Fruit fly (Drosophila melanogaster) whole organism, embryonic: ENCODE data around the gene CG7650.

Experiments used
- Atf6 ChIP-seq: fragments of 200-800 bp; sonication (Bioruptor generic); IDR thresholded peaks from 2 replicates; pipeline ENCODE4 v1.3.6; 2022; ENCODE audit warnings: missing biosample characterization, missing genetic modification characterization
- Awh ChIP-seq: fragments of 200-800 bp; sonication (Bioruptor generic); IDR thresholded peaks from 2 replicates; pipeline ENCODE4, ENCODE4 v1.3.6; 2022; ENCODE audit warnings: missing biosample characterization, missing genetic modification characterization
- Bdp1 ChIP-seq: fragments of 200-800 bp; sonication (Bioruptor generic); optimal IDR thresholded peaks from 3 replicates; lab custom pipeline; 2016; ENCODE audit warnings: missing biosample characterization, missing genetic modification characterization
- CG10321 ChIP-seq: fragments of 200-800 bp; sonication (Bioruptor generic); IDR thresholded peaks from 2 replicates; pipeline ENCODE4 v1.3.6; 2022; ENCODE audit warnings: missing biosample characterization, missing genetic modification characterization
- CG10543 ChIP-seq: fragments of 200-800 bp; sonication (Bioruptor generic); optimal IDR thresholded peaks from 3 replicates; lab custom pipeline; 2017; ENCODE audit warnings: missing biosample characterization, mild to moderate bottlenecking, missing genetic modification characterization, moderate library complexity
- CG11093 ChIP-seq: fragments of 200-800 bp; sonication (Bioruptor generic); IDR thresholded peaks from 3 replicates; pipeline ENCODE4 v1.3.6; 2022; ENCODE audit warnings: missing biosample characterization, missing genetic modification characterization
- CG12155 ChIP-seq: fragments of 200-800 bp; sonication (Bioruptor generic); optimal IDR thresholded peaks from 3 replicates; lab custom pipeline; 2016; ENCODE audit warnings: missing biosample characterization, missing genetic modification characterization
- CG15514 ChIP-seq: fragments of 200-800 bp; sonication (Bioruptor generic); optimal IDR thresholded peaks from 3 replicates; lab custom pipeline; 2017; ENCODE audit warnings: missing biosample characterization, missing genetic modification characterization, mild to moderate bottlenecking, moderate library complexity, missing genetic modification reagents
- CG16813 ChIP-seq: fragments of 200-800 bp; sonication (Bioruptor generic); IDR thresholded peaks from 3 replicates; pipeline ENCODE4 v1.3.6; 2022; ENCODE audit warnings: missing biosample characterization, missing genetic modification characterization; ENCODE audit not compliant: partially characterized antibody
- CG17361 ChIP-seq: fragments of 200-800 bp; sonication (Bioruptor generic); IDR thresholded peaks from 3 replicates; pipeline ENCODE4 v1.3.6; 2022; ENCODE audit warnings: missing biosample characterization, missing genetic modification characterization
- CG18476 ChIP-seq: fragments of 200-800 bp; sonication (Bioruptor generic); optimal IDR thresholded peaks from 2 replicates; lab custom pipeline; 2016; ENCODE audit warnings: missing biosample characterization, mild to moderate bottlenecking, missing genetic modification characterization
- CG2712 ChIP-seq: fragments of 200-800 bp; optimal IDR thresholded peaks from 3 replicates; lab custom pipeline; 2019; ENCODE audit warnings: missing biosample characterization, mild to moderate bottlenecking, missing genetic modification characterization, moderate library complexity
- CG34376 ChIP-seq: fragments of 200-800 bp; sonication (Bioruptor generic); optimal IDR thresholded peaks from 2 replicates; lab custom pipeline; 2018; ENCODE audit warnings: missing biosample characterization, mild to moderate bottlenecking, missing genetic modification characterization
- CG4328 ChIP-seq: fragments of 200-800 bp; sonication (Bioruptor generic); optimal IDR thresholded peaks from 3 replicates; lab custom pipeline; 2017; ENCODE audit warnings: missing biosample characterization, missing genetic modification reagents, missing genetic modification characterization
- CG4820 ChIP-seq: fragments of 200-800 bp; sonication (Bioruptor generic); optimal IDR thresholded peaks from 3 replicates; lab custom pipeline; 2016; ENCODE audit warnings: missing biosample characterization, missing genetic modification characterization
- CG6254 ChIP-seq: fragments of 200-800 bp; sonication (Bioruptor generic); optimal IDR thresholded peaks from 3 replicates; lab custom pipeline; 2017; ENCODE audit warnings: mild to moderate bottlenecking, missing biosample characterization, missing genetic modification reagents, missing genetic modification characterization
- CG9437 ChIP-seq: fragments of 200-800 bp; sonication (Bioruptor generic); optimal IDR thresholded peaks from 2 replicates; lab custom pipeline; 2018; ENCODE audit warnings: missing biosample characterization, mild to moderate bottlenecking, missing genetic modification characterization
- Doc2 ChIP-seq: fragments of 200-800 bp; sonication (Bioruptor generic); IDR thresholded peaks from 2 replicates; pipeline ENCODE4 v1.3.6; 2022; ENCODE audit warnings: missing biosample characterization, missing genetic modification characterization
- Drgx ChIP-seq: fragments of 200-800 bp; sonication (Bioruptor generic); IDR thresholded peaks from 2 replicates; pipeline ENCODE4 v1.3.6; 2022; ENCODE audit warnings: missing biosample characterization, missing genetic modification characterization
- Fer1 ChIP-seq: fragments of 200-800 bp; sonication (Bioruptor generic); optimal IDR thresholded peaks from 2 replicates; lab custom pipeline; 2017; ENCODE audit warnings: missing biosample characterization, mild to moderate bottlenecking, missing genetic modification characterization
- Fer3 ChIP-seq: fragments of 200-800 bp; sonication (Bioruptor generic); optimal IDR thresholded peaks from 2 replicates; lab custom pipeline; 2018; ENCODE audit warnings: missing biosample characterization, mild to moderate bottlenecking, missing genetic modification characterization, moderate library complexity
- GATAe ChIP-seq: fragments of 200-800 bp; sonication (Bioruptor generic); conservative IDR thresholded peaks from 2 replicates; pipeline ENCODE4 v1.3.6; 2022; ENCODE audit warnings: missing biosample characterization, missing genetic modification characterization
- HLH4C ChIP-seq: fragments of 200-800 bp; sonication (Bioruptor generic); IDR thresholded peaks from 3 replicates; pipeline ENCODE4 v1.3.6; 2022; ENCODE audit warnings: missing biosample characterization, missing genetic modification characterization; ENCODE audit not compliant: partially characterized antibody
- HLH54F ChIP-seq: fragments of 200-800 bp; sonication (Bioruptor generic); optimal IDR thresholded peaks from 3 replicates; lab custom pipeline; 2016; ENCODE audit warnings: missing biosample characterization, missing genetic modification characterization
- Hey ChIP-seq: fragments of 200-800 bp; sonication (Bioruptor generic); optimal IDR thresholded peaks from 3 replicates; lab custom pipeline; 2018; ENCODE audit warnings: missing biosample characterization, mild to moderate bottlenecking, missing genetic modification characterization
- Hmr ChIP-seq: fragments of 200-800 bp; sonication (Bioruptor generic); optimal IDR thresholded peaks from 3 replicates; lab custom pipeline; 2017; ENCODE audit warnings: mild to moderate bottlenecking, missing biosample characterization, missing genetic modification reagents, missing genetic modification characterization
- Hmx ChIP-seq: fragments of 200-800 bp; sonication (Bioruptor generic); optimal IDR thresholded peaks from 2 replicates; lab custom pipeline; 2016; ENCODE audit warnings: missing biosample characterization, missing genetic modification characterization
- Kr ChIP-seq: fragments of 200-800 bp; sonication (Bioruptor generic); optimal IDR thresholded peaks from 2 replicates; lab custom pipeline; 2017; ENCODE audit warnings: missing biosample characterization, mild to moderate bottlenecking, missing genetic modification characterization
- Max ChIP-seq: fragments of 200-800 bp; sonication (Bioruptor generic); optimal IDR thresholded peaks from 2 replicates; lab custom pipeline; 2016; ENCODE audit warnings: missing biosample characterization, mild to moderate bottlenecking, missing genetic modification characterization
- Mrtf ChIP-seq: fragments of 200-800 bp; sonication (Bioruptor generic); IDR thresholded peaks from 3 replicates; pipeline ENCODE4 v1.3.6; 2022; ENCODE audit warnings: missing biosample characterization, missing genetic modification characterization
- Nf-YB ChIP-seq: fragments of 200-800 bp; sonication (Bioruptor generic); optimal IDR thresholded peaks from 3 replicates; lab custom pipeline; 2019; ENCODE audit warnings: missing biosample characterization, mild to moderate bottlenecking, missing genetic modification characterization, moderate library complexity
- Oli ChIP-seq: fragments of 200-800 bp; sonication (Bioruptor generic); optimal IDR thresholded peaks from 2 replicates; lab custom pipeline; 2018; ENCODE audit warnings: missing biosample characterization, mild to moderate bottlenecking, missing genetic modification characterization, moderate library complexity
- Sin3A ChIP-seq: fragments of >200 bp; optimal IDR thresholded peaks from 2 replicates; lab custom pipeline; 2018
- Six4 ChIP-seq: fragments of 200-800 bp; sonication (Bioruptor generic); optimal IDR thresholded peaks from 2 replicates; lab custom pipeline; 2016; ENCODE audit warnings: missing biosample characterization, missing genetic modification characterization
- Xbp1 ChIP-seq: fragments of 200-800 bp; sonication (Bioruptor generic); optimal IDR thresholded peaks from 3 replicates; lab custom pipeline; 2016; ENCODE audit warnings: missing biosample characterization, mild to moderate bottlenecking, missing genetic modification characterization
- aop ChIP-seq: fragments of 200-800 bp; sonication (Bioruptor generic); IDR thresholded peaks from 2 replicates; pipeline ENCODE4 v1.3.6; 2022; ENCODE audit warnings: missing biosample characterization, missing genetic modification characterization
- caup ChIP-seq: fragments of 200-800 bp; sonication (Bioruptor generic); optimal IDR thresholded peaks from 3 replicates; lab custom pipeline; 2017; ENCODE audit warnings: missing biosample characterization, mild to moderate bottlenecking, missing genetic modification characterization, moderate library complexity; ENCODE audit not compliant: severe bottlenecking
- crol ChIP-seq: fragments of 200-800 bp; sonication (Bioruptor generic); IDR thresholded peaks from 2 replicates; pipeline ENCODE4 v1.3.6; 2022; ENCODE audit warnings: missing biosample characterization, missing genetic modification characterization
- dan ChIP-seq: fragments of 200-800 bp; sonication (Bioruptor generic); IDR thresholded peaks from 2 replicates; pipeline ENCODE4 v1.3.6; 2022; ENCODE audit warnings: missing biosample characterization, missing genetic modification characterization
- danr ChIP-seq: fragments of 200-800 bp; sonication (Bioruptor generic); IDR thresholded peaks from 2 replicates; pipeline ENCODE4 v1.3.6; 2022; ENCODE audit warnings: missing biosample characterization, missing genetic modification characterization
- dimm ChIP-seq: fragments of 200-800 bp; sonication (Bioruptor generic); IDR thresholded peaks from 2 replicates; pipeline ENCODE4 v1.3.6; 2022; ENCODE audit warnings: missing biosample characterization, missing genetic modification characterization
- gcm ChIP-seq: fragments of 200-800 bp; sonication (Bioruptor generic); optimal IDR thresholded peaks from 2 replicates; lab custom pipeline; 2019; ENCODE audit warnings: missing biosample characterization, mild to moderate bottlenecking, missing genetic modification characterization, moderate library complexity
- gro ChIP-seq: fragments of 200-800 bp; sonication (Bioruptor generic); optimal IDR thresholded peaks from 2 replicates; lab custom pipeline; 2016; ENCODE audit warnings: missing biosample characterization, missing genetic modification characterization
- jing ChIP-seq: fragments of 200-800 bp; sonication (Bioruptor generic); optimal IDR thresholded peaks from 2 replicates; lab custom pipeline; 2018; ENCODE audit warnings: missing biosample characterization, mild to moderate bottlenecking, missing genetic modification characterization
- odd ChIP-seq: fragments of 200-800 bp; sonication (Bioruptor generic); optimal IDR thresholded peaks from 2 replicates; lab custom pipeline; 2017; ENCODE audit warnings: missing biosample characterization, mild to moderate bottlenecking, missing genetic modification characterization
- org-1 ChIP-seq: fragments of 200-800 bp; sonication (Bioruptor generic); optimal IDR thresholded peaks from 2 replicates; lab custom pipeline; 2017; ENCODE audit warnings: missing biosample characterization, missing genetic modification characterization
- scrt ChIP-seq: fragments of 200-800 bp; sonication (Bioruptor generic); optimal IDR thresholded peaks from 2 replicates; lab custom pipeline; 2018; ENCODE audit warnings: missing biosample characterization, mild to moderate bottlenecking, missing genetic modification characterization, moderate library complexity
- sd ChIP-seq: fragments of 200-800 bp; sonication (Bioruptor generic); optimal IDR thresholded peaks from 3 replicates; lab custom pipeline; 2018; ENCODE audit warnings: missing biosample characterization, mild to moderate bottlenecking, missing genetic modification characterization, moderate library complexity
- tio ChIP-seq: fragments of 200-800 bp; sonication (Bioruptor generic); optimal IDR thresholded peaks from 2 replicates; lab custom pipeline; 2017; ENCODE audit warnings: missing biosample characterization, missing genetic modification characterization, inconsistent platforms
- trem ChIP-seq: fragments of 200-800 bp; optimal IDR thresholded peaks from 3 replicates; lab custom pipeline; 2019; ENCODE audit warnings: missing biosample characterization, mild to moderate bottlenecking, missing genetic modification characterization, moderate library complexity
- wdn ChIP-seq: fragments of 200-800 bp; sonication (Bioruptor generic); IDR thresholded peaks from 2 replicates; pipeline ENCODE4 v1.3.6; 2022; ENCODE audit warnings: missing biosample characterization, missing genetic modification characterization
- wek ChIP-seq: fragments of 200-800 bp; sonication (Bioruptor generic); optimal IDR thresholded peaks from 3 replicates; lab custom pipeline; 2018; ENCODE audit warnings: missing biosample characterization, mild to moderate bottlenecking, missing genetic modification characterization, moderate library complexity
- wor ChIP-seq: fragments of 200-800 bp; sonication (Bioruptor generic); IDR thresholded peaks from 2 replicates; pipeline ENCODE4 v1.3.6; 2022; ENCODE audit warnings: missing biosample characterization, missing genetic modification characterization

The CG7650 gene

dm6 chr3L:15632653-15633052, 22.5 kb upstream of the CG7650 start:
- TF ChIP-seq org-1 (GFP tag; lab: Kevin White, UChicago) (no peak), wor (GFP tag; lab: Robert Waterston, UW) (no peak), Kr (GFP tag; lab: Kevin White, UChicago) (no peak), crol (GFP tag; lab: Robert Waterston, UW) (no peak), danr (GFP tag; lab: Robert Waterston, UW) (no peak), Hmx (GFP tag; lab: Kevin White, UChicago) (no peak), CG17361 (GFP tag; lab: Robert Waterston, UW) (no peak), Mrtf (GFP tag; lab: Robert Waterston, UW) (no peak), CG16813 (GFP tag; lab: Robert Waterston, UW) (no peak), wdn (no peak), jing (GFP tag; lab: Kevin White, UChicago) (no peak), tio (GFP tag; lab: Kevin White, UChicago) (no peak), Max (no peak), Fer1 (GFP tag; lab: Kevin White, UChicago) (peak; percentile 6), GATAe (GFP tag; lab: Robert Waterston, UW) (no peak), CG34376 (GFP tag; lab: Kevin White, UChicago) (peak; percentile 6), CG6254 (GFP tag; lab: Kevin White, UChicago) (no peak), Awh (GFP tag; lab: Robert Waterston, UW) (no peak), trem (no peak), Oli (tag; lab: Kevin White, UChicago) (no peak), HLH54F (no peak), CG11093 (GFP tag; lab: Robert Waterston, UW) (no peak), Hey (tag; lab: Kevin White, UChicago) (no peak), Nf-YB (GFP tag; lab: Kevin White, UChicago) (no peak), sd (no peak), Drgx (GFP tag; lab: Robert Waterston, UW) (no peak), dan (GFP tag; lab: Robert Waterston, UW) (no peak), Hmr (GFP tag; lab: Kevin White, UChicago) (peak; percentile 20), Fer3 (no peak), CG12155 (GFP tag; lab: Kevin White, UChicago) (no peak), dimm (GFP tag; lab: Robert Waterston, UW) (no peak), CG10543 (GFP tag; lab: Kevin White, UChicago) (peak; percentile 57), gcm (GFP tag; lab: Kevin White, UChicago) (no peak), Bdp1 (no peak), CG4328 (no peak), CG2712 (tag; lab: Kevin White, UChicago) (no peak), gro (GFP tag; lab: Kevin White, UChicago) (no peak), Doc2 (GFP tag; lab: Robert Waterston, UW) (no peak), CG4820 (GFP tag; lab: Kevin White, UChicago) (no peak), CG18476 (GFP tag; lab: Kevin White, UChicago) (no peak), CG15514 (GFP tag; lab: Kevin White, UChicago) (peak; percentile 4), scrt (GFP tag; lab: Kevin White, UChicago) (no peak), Atf6 (GFP tag; lab: Robert Waterston, UW) (no peak), HLH4C (GFP tag; lab: Robert Waterston, UW) (no peak), CG10321 (GFP tag; lab: Robert Waterston, UW) (no peak), wek (peak; percentile 24), odd (GFP tag; lab: Kevin White, UChicago) (no peak), Sin3A (no peak), Xbp1 (GFP tag; lab: Kevin White, UChicago) (no peak), caup (GFP tag; lab: Kevin White, UChicago) (peak; percentile 48), Six4 (no peak), CG9437 (GFP tag; lab: Kevin White, UChicago) (no peak), aop (GFP tag; lab: Robert Waterston, UW) (no peak)
